Fruit fly (Drosophila melanogaster): ENCODE results near the gene CG9150.

dm6 chr2L:6045972-6046718 is 22.2 kb downstream of the CG9150 start, which contains the start of gene Pfas:
- TF ChIP-seq OdsH (GFP tag; optimal IDR thresholded peaks at IDR 0.05) (peak; percentile 65), dsf (GFP tag; optimal IDR thresholded peaks at IDR 0.05; ENCODE audit: borderline replicate concordance) (no peak), Dif (GFP tag; optimal IDR thresholded peaks at IDR 0.05; ENCODE audit: partially characterized antibody) (no peak), foxo (GFP tag; optimal IDR thresholded peaks at IDR 0.05) (peak in 1 of 2 experiments; percentile 74), N (GFP tag; optimal IDR thresholded peaks at IDR 0.05) (no peak), lola (GFP tag; optimal IDR thresholded peaks at IDR 0.05) (no peak), CG9705 (GFP tag; optimal IDR thresholded peaks at IDR 0.05) (peak; percentile 54), GATAd (GFP tag; optimal IDR thresholded peaks at IDR 0.05) (no peak), Hnf4 (GFP tag; optimal IDR thresholded peaks at IDR 0.05) (no peak), HLH106 (tag; optimal IDR thresholded peaks at IDR 0.05) (peak; percentile 66), psq (GFP tag; optimal IDR thresholded peaks at IDR 0.05) (peak; percentile 57), Dfd (GFP tag; optimal IDR thresholded peaks at IDR 0.05) (no peak), fru (GFP tag; optimal IDR thresholded peaks at IDR 0.05) (peak; percentile 80)

Measured in whole organism, wandering third instar larva.